Worm (Caenorhabditis elegans) whole organism, L4 larva: ENCODE results near the gene col-103.

Experiments used
- R02D3.7 ChIP-seq: fragments of 150-350 bp; sonication (generic microtip); optimal IDR thresholded peaks from 3 replicates; lab custom pipeline; 2014; ENCODE audit warnings: missing biosample characterization, missing genetic modification characterization
- Y48G9A.11 ChIP-seq: fragments of 200-800 bp; sonication (Bioruptor generic); IDR thresholded peaks from 2 replicates; pipeline ENCODE4 v1.3.6; 2022; ENCODE audit warnings: missing genetic modification reagents, missing genetic modification characterization, missing compliant biosample characterization
- ceh-82 ChIP-seq: sonication (generic microtip); optimal IDR thresholded peaks from 2 replicates; lab custom pipeline; 2017; ENCODE audit warnings: missing biosample characterization, missing genetic modification characterization
- egl-27 ChIP-seq: sonication (generic microtip); optimal IDR thresholded peaks from 3 replicates; lab custom pipeline; 2017; ENCODE audit warnings: missing biosample characterization, missing genetic modification reagents, missing genetic modification characterization
- mdt-29 ChIP-seq: fragments of 200-800 bp; sonication (Bioruptor generic); IDR thresholded peaks from 2 replicates; pipeline ENCODE4 v1.3.6; 2022; ENCODE audit warnings: missing genetic modification reagents, missing genetic modification characterization, missing compliant biosample characterization
- pha-4 ChIP-seq, 2 experiments: fragments of 150-350 bp in 1 of 2; fragments of 200-800 bp in 1 of 2; sonication (Bioruptor generic) in 1 of 2; IDR thresholded peaks in 1 of 2; optimal IDR thresholded peaks in 1 of 2; 2 replicates each; pipeline versions ENCODE4 v1.3.6 to Lab custom; 2014 to 2022; ENCODE audit warnings: missing genetic modification characterization in 2 of 2, missing genetic modification reagents in 2 of 2, missing biosample characterization in 1 of 2, missing compliant biosample characterization in 1 of 2
- zfp-2 ChIP-seq: sonication (generic microtip); optimal IDR thresholded peaks from 2 replicates; lab custom pipeline; 2016; ENCODE audit warnings: mild to moderate bottlenecking, missing genetic modification characterization, missing compliant biosample characterization

- no peak for TF ChIP-seq egl-27 (tag; lab: Kevin White, UChicago)
- no peak for TF ChIP-seq mdt-29 (GFP tag; lab: Robert Waterston, UW)
- TF ChIP-seq ceh-82: no peak
- no peak for TF ChIP-seq Y48G9A.11 (GFP tag; lab: Robert Waterston, UW)
- TF ChIP-seq R02D3.7 (tag; lab: Kevin White, UChicago): no peak
- no peak for TF ChIP-seq pha-4 (GFP tag; IDR thresholded peaks at IDR 0.05; lab: Robert Waterston, UW)
- TF ChIP-seq pha-4 (tag; optimal IDR thresholded peaks at IDR 0.05; lab: Kevin White, UChicago): no peak
- TF ChIP-seq zfp-2 (tag; lab: Kevin White, UChicago): no peak
Observed at ce11 chrIV:787755-788154, 24.3 kb upstream of the col-103 start, which contains the start of gene F56B3.6.
